Fruit fly (Drosophila melanogaster) whole organism, embryonic: Measurements from ENCODE around the gene Datp.

Source experiments
- BtbVII ChIP-seq: fragments of 200-800 bp; sonication (Bioruptor generic); optimal IDR thresholded peaks from 3 replicates; lab custom pipeline; 2017; ENCODE audit warnings: missing biosample characterization, mild to moderate bottlenecking, missing genetic modification characterization
- CG11456 ChIP-seq: fragments of 200-800 bp; sonication (Bioruptor generic); IDR thresholded peaks from 3 replicates; pipeline ENCODE4 v1.3.6; 2022; ENCODE audit warnings: missing biosample characterization, missing genetic modification characterization
- CG12236 ChIP-seq: fragments of 200-800 bp; sonication (Bioruptor generic); optimal IDR thresholded peaks from 2 replicates; lab custom pipeline; 2016; ENCODE audit warnings: missing biosample characterization, missing genetic modification characterization
- CG12744 ChIP-seq: fragments of 200-800 bp; sonication (Bioruptor generic); optimal IDR thresholded peaks from 2 replicates; lab custom pipeline; 2016; ENCODE audit warnings: missing biosample characterization, missing genetic modification characterization
- CG12769 ChIP-seq: fragments of 200-800 bp; sonication (Bioruptor generic); optimal IDR thresholded peaks from 2 replicates; lab custom pipeline; 2019; ENCODE audit warnings: missing biosample characterization, mild to moderate bottlenecking, missing genetic modification characterization, moderate library complexity
- CG15479 ChIP-seq: fragments of 200-800 bp; sonication (Bioruptor generic); optimal IDR thresholded peaks from 3 replicates; lab custom pipeline; 2019; ENCODE audit warnings: missing biosample characterization, mild to moderate bottlenecking, missing genetic modification characterization, moderate library complexity
- CG1832 ChIP-seq: fragments of 200-800 bp; sonication (Bioruptor generic); optimal IDR thresholded peaks from 2 replicates; lab custom pipeline; 2017; ENCODE audit warnings: missing biosample characterization, mild to moderate bottlenecking, missing genetic modification characterization, inconsistent platforms
- CG3726 ChIP-seq: fragments of 200-800 bp; sonication (Bioruptor generic); IDR thresholded peaks from 3 replicates; pipeline ENCODE4, ENCODE4 v1.3.6; 2022; ENCODE audit warnings: missing biosample characterization, missing genetic modification characterization
- CG3847 ChIP-seq: fragments of 200-800 bp; sonication (Bioruptor generic); IDR thresholded peaks from 2 replicates; pipeline ENCODE4 v1.3.6; 2022; ENCODE audit warnings: missing biosample characterization, missing genetic modification characterization
- CG42726 ChIP-seq: fragments of 200-800 bp; sonication (Bioruptor generic); IDR thresholded peaks from 2 replicates; pipeline ENCODE4 v1.3.6; 2022; ENCODE audit warnings: missing biosample characterization, missing genetic modification characterization; ENCODE audit not compliant: partially characterized antibody
- CG4282 ChIP-seq: fragments of 200-800 bp; sonication (Bioruptor generic); optimal IDR thresholded peaks from 2 replicates; lab custom pipeline; 2016; ENCODE audit warnings: missing biosample characterization, missing genetic modification characterization
- CG5245 ChIP-seq: fragments of 200-800 bp; sonication (Bioruptor generic); optimal IDR thresholded peaks from 3 replicates; lab custom pipeline; 2016; ENCODE audit warnings: missing biosample characterization, missing genetic modification characterization
- CG5953 ChIP-seq: fragments of 200-800 bp; sonication (Bioruptor generic); IDR thresholded peaks from 2 replicates; pipeline ENCODE4 v1.3.6; 2022; ENCODE audit warnings: missing biosample characterization, missing genetic modification characterization
- CG8478 ChIP-seq: fragments of >200 bp; optimal IDR thresholded peaks from 2 replicates; lab custom pipeline; 2018
- Mes4 ChIP-seq: fragments of 200-800 bp; sonication (Bioruptor generic); optimal IDR thresholded peaks from 2 replicates; lab custom pipeline; 2016; ENCODE audit warnings: missing biosample characterization, missing genetic modification characterization
- NK7.1 ChIP-seq: fragments of 200-800 bp; sonication (Bioruptor generic); optimal IDR thresholded peaks from 3 replicates; lab custom pipeline; 2016; ENCODE audit warnings: missing biosample characterization, missing genetic modification characterization
- Oli ChIP-seq: fragments of 200-800 bp; sonication (Bioruptor generic); optimal IDR thresholded peaks from 2 replicates; lab custom pipeline; 2018; ENCODE audit warnings: missing biosample characterization, mild to moderate bottlenecking, missing genetic modification characterization, moderate library complexity
- Opbp ChIP-seq: fragments of 200-800 bp; sonication (Bioruptor generic); IDR thresholded peaks from 3 replicates; pipeline ENCODE4 v1.3.6; 2022; ENCODE audit warnings: missing biosample characterization, missing genetic modification characterization; ENCODE audit not compliant: partially characterized antibody
- Rx ChIP-seq: fragments of 200-800 bp; sonication (Bioruptor generic); IDR thresholded peaks from 2 replicates; pipeline ENCODE4 v1.3.6; 2022; ENCODE audit warnings: missing biosample characterization, missing genetic modification characterization
- Sox102F ChIP-seq: fragments of 200-800 bp; sonication (Bioruptor generic); optimal IDR thresholded peaks from 2 replicates; lab custom pipeline; 2018; ENCODE audit warnings: missing biosample characterization, mild to moderate bottlenecking, missing genetic modification characterization, moderate library complexity
- Tbp ChIP-seq: fragments of >200 bp; optimal IDR thresholded peaks from 2 replicates; lab custom pipeline; 2018; ENCODE audit warnings: missing biosample characterization, missing genetic modification characterization
- Usf ChIP-seq: fragments of 200-800 bp; sonication (Bioruptor generic); optimal IDR thresholded peaks from 2 replicates; lab custom pipeline; 2017; ENCODE audit warnings: missing genotype, missing biosample characterization, missing genetic modification characterization
- ash1 ChIP-seq: fragments of 200-800 bp; sonication (Bioruptor generic); optimal IDR thresholded peaks from 2 replicates; lab custom pipeline; 2018; ENCODE audit warnings: missing biosample characterization, mild to moderate bottlenecking, missing genetic modification characterization
- bowl ChIP-seq: fragments of 200-800 bp; sonication (Bioruptor generic); IDR thresholded peaks from 2 replicates; pipeline ENCODE4 v1.3.6; 2022; ENCODE audit warnings: missing biosample characterization, missing genetic modification characterization
- br ChIP-seq: fragments of >200 bp; optimal IDR thresholded peaks from 2 replicates; lab custom pipeline; 2017
- cas ChIP-seq: fragments of 200-800 bp; sonication (Bioruptor generic); IDR thresholded peaks from 2 replicates; pipeline ENCODE4 v1.3.6; 2022; ENCODE audit warnings: missing biosample characterization, missing genetic modification characterization
- ci ChIP-seq: fragments of 200-800 bp; sonication (Bioruptor generic); IDR thresholded peaks from 3 replicates; pipeline ENCODE4 v1.3.6; 2022; ENCODE audit warnings: missing biosample characterization, missing genetic modification characterization
- dm ChIP-seq: fragments of 200-800 bp; sonication (Bioruptor generic); optimal IDR thresholded peaks from 3 replicates; lab custom pipeline; 2016; ENCODE audit warnings: missing biosample characterization, missing genetic modification characterization
- emc ChIP-seq: fragments of 200-800 bp; sonication (Bioruptor generic); optimal IDR thresholded peaks from 2 replicates; lab custom pipeline; 2016; ENCODE audit warnings: missing biosample characterization, missing genetic modification characterization
- ems ChIP-seq: fragments of 200-800 bp; sonication (Bioruptor generic); optimal IDR thresholded peaks from 3 replicates; lab custom pipeline; 2016; ENCODE audit warnings: missing biosample characterization, missing genetic modification characterization
- en ChIP-seq: fragments of 200-800 bp; sonication (Bioruptor generic); optimal IDR thresholded peaks from 2 replicates; lab custom pipeline; 2016; ENCODE audit warnings: missing biosample characterization, missing genetic modification characterization
- fd3F ChIP-seq: fragments of 200-800 bp; sonication (Bioruptor generic); optimal IDR thresholded peaks from 2 replicates; lab custom pipeline; 2018; ENCODE audit warnings: missing biosample characterization, mild to moderate bottlenecking, missing genetic modification characterization, moderate library complexity
- fd96Cb ChIP-seq: fragments of 200-800 bp; sonication (Bioruptor generic); optimal IDR thresholded peaks from 2 replicates; lab custom pipeline; 2018; ENCODE audit warnings: missing biosample characterization, mild to moderate bottlenecking, missing genetic modification characterization, moderate library complexity
- ftz-f1 ChIP-seq: fragments of 200-800 bp; sonication (Bioruptor generic); optimal IDR thresholded peaks from 2 replicates; lab custom pipeline; 2016; ENCODE audit warnings: missing biosample characterization, missing genetic modification characterization
- gcm ChIP-seq: fragments of 200-800 bp; sonication (Bioruptor generic); optimal IDR thresholded peaks from 2 replicates; lab custom pipeline; 2019; ENCODE audit warnings: missing biosample characterization, mild to moderate bottlenecking, missing genetic modification characterization, moderate library complexity
- gfzf ChIP-seq: fragments of 200-800 bp; sonication (Bioruptor generic); optimal IDR thresholded peaks from 2 replicates; lab custom pipeline; 2016; ENCODE audit warnings: missing biosample characterization, mild to moderate bottlenecking, missing genetic modification characterization, moderate library complexity
- grn ChIP-seq: fragments of 200-800 bp; sonication (Bioruptor generic); optimal IDR thresholded peaks from 3 replicates; lab custom pipeline; 2017; ENCODE audit warnings: missing biosample characterization, missing genetic modification characterization
- h ChIP-seq: fragments of >200 bp; optimal IDR thresholded peaks from 2 replicates; lab custom pipeline; 2017
- hb ChIP-seq: fragments of 200-800 bp; sonication (Bioruptor generic); IDR thresholded peaks from 3 replicates; pipeline ENCODE4 v1.3.6; 2022; ENCODE audit warnings: missing biosample characterization, missing genetic modification characterization; ENCODE audit not compliant: partially characterized antibody
- ind ChIP-seq: fragments of 200-800 bp; sonication (Bioruptor generic); optimal IDR thresholded peaks from 3 replicates; lab custom pipeline; 2016; ENCODE audit warnings: missing biosample characterization, missing genetic modification characterization
- luna ChIP-seq: fragments of 200-800 bp; sonication (Bioruptor generic); optimal IDR thresholded peaks from 2 replicates; lab custom pipeline; 2016; ENCODE audit warnings: missing biosample characterization, missing genetic modification characterization
- nerfin-2 ChIP-seq: fragments of 200-800 bp; sonication (Bioruptor generic); IDR thresholded peaks from 2 replicates; pipeline ENCODE4 v1.3.6; 2022; ENCODE audit warnings: missing biosample characterization, missing genetic modification characterization; ENCODE audit not compliant: partially characterized antibody
- nom ChIP-seq: fragments of 200-800 bp; sonication (Bioruptor generic); optimal IDR thresholded peaks from 2 replicates; lab custom pipeline; 2017; ENCODE audit warnings: missing biosample characterization, missing genetic modification characterization, mild to moderate bottlenecking, moderate library complexity, missing genetic modification reagents
- onecut ChIP-seq: fragments of 200-800 bp; sonication (Bioruptor generic); IDR thresholded peaks from 2 replicates; pipeline ENCODE4 v1.3.6; 2022; ENCODE audit warnings: missing biosample characterization, missing genetic modification characterization
- otp ChIP-seq: fragments of 200-800 bp; sonication (Bioruptor generic); IDR thresholded peaks from 3 replicates; pipeline ENCODE4, ENCODE4 v1.3.6; 2022; ENCODE audit warnings: missing biosample characterization, missing genetic modification characterization
- pnt ChIP-seq: fragments of 200-800 bp; sonication (Bioruptor generic); optimal IDR thresholded peaks from 3 replicates; lab custom pipeline; 2016; ENCODE audit warnings: missing biosample characterization, missing genetic modification characterization
- ranshi ChIP-seq: fragments of 200-800 bp; sonication (Bioruptor generic); IDR thresholded peaks from 2 replicates; pipeline ENCODE4 v1.3.6; 2022; ENCODE audit warnings: missing biosample characterization, missing genetic modification characterization
- scrt ChIP-seq: fragments of 200-800 bp; sonication (Bioruptor generic); optimal IDR thresholded peaks from 2 replicates; lab custom pipeline; 2018; ENCODE audit warnings: missing biosample characterization, mild to moderate bottlenecking, missing genetic modification characterization, moderate library complexity
- usp ChIP-seq: fragments of >200 bp; optimal IDR thresholded peaks from 2 replicates; lab custom pipeline; 2017; ENCODE audit warnings: missing biosample characterization, missing genetic modification characterization
- vnd ChIP-seq: fragments of 200-800 bp; sonication (Bioruptor generic); IDR thresholded peaks from 3 replicates; pipeline ENCODE4 v1.3.6; 2022; ENCODE audit warnings: missing biosample characterization, missing genetic modification characterization; ENCODE audit not compliant: partially characterized antibody

The Datp gene

DNA sequence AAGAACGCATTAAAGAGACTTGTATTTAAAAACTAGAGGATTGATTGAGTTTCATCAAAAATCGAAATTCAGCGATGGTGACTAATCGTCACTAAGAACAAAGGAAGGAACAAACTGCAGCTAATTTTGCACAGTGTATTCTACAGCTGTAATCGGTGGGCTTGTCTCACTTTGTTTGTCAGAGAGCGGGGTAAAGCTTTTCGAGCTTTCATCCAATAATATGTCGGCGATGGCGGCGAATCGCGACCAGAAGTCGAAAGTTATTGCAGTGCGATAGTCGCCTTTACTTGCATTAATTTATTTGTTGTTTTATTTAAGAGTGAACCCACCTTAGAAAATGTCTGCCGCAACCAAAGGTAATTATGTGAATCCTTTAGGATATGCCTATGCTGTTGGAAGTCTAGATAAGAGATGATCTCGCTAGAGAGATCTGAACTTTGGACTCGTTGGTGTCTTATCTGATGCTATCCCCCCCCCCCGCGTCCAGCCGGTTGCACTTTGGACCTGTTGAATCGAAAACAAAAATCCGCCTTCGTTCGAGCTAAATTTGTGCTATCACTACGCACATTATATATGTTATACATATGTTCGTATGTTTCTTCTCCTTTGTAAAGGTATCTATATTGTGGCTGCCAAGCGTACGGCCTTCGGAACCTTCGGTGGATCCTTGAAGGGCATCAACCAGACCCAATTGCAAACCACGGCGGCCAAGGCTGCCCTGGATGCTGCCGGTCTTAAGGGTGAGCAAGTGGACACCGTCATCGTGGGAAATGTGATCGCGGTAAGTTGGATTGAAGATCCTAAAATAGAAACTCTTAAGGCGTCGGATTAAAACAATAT, 23.4 kb downstream of the Datp start, which contains the start of gene yip2 (continued):
- TF ChIP-seq gcm (GFP tag; lab: Kevin White, UChicago): peak; percentile 57
- TF ChIP-seq Usf (GFP tag; lab: Kevin White, UChicago): peak; percentile 0
- TF ChIP-seq gfzf (GFP tag; lab: Kevin White, UChicago): no peak
- no peak for TF ChIP-seq CG42726 (GFP tag; lab: Robert Waterston, UW)
- TF ChIP-seq grn (GFP tag; lab: Kevin White, UChicago): peak; percentile 78
- no peak for TF ChIP-seq h (lab: Kevin White, UChicago)
- peak; percentile 42; the same call in 1 of the 2 replicates for TF ChIP-seq CG3847 (GFP tag; lab: Robert Waterston, UW)
- TF ChIP-seq nom: peak; percentile 100
- TF ChIP-seq en: no peak
- peak; percentile 7 for TF ChIP-seq CG12744
- no peak for TF ChIP-seq CG5245 (GFP tag; lab: Kevin White, UChicago)
- TF ChIP-seq NK7.1: no peak
- peak; percentile 1 for TF ChIP-seq fd96Cb (tag; lab: Kevin White, UChicago)
- TF ChIP-seq ftz-f1: no peak
- peak; percentile 74 for TF ChIP-seq CG12769
- TF ChIP-seq Opbp: no peak
- peak; percentile 41 for TF ChIP-seq fd3F (GFP tag; lab: Kevin White, UChicago)
- no peak for TF ChIP-seq br (lab: Kevin White, UChicago)
- no peak for TF ChIP-seq Rx (GFP tag; lab: Robert Waterston, UW)
- peak; percentile 51 for TF ChIP-seq scrt (GFP tag; lab: Kevin White, UChicago)
- TF ChIP-seq usp: no peak
- no peak for TF ChIP-seq CG15479 (GFP tag; lab: Kevin White, UChicago)
- TF ChIP-seq CG12236: peak; percentile 17
- no peak for TF ChIP-seq CG5953 (GFP tag; lab: Robert Waterston, UW)
- no peak for TF ChIP-seq CG8478 (lab: Kevin White, UChicago)
- no peak for TF ChIP-seq hb (GFP tag; lab: Robert Waterston, UW)
- TF ChIP-seq pnt (GFP tag; lab: Kevin White, UChicago): no peak
- TF ChIP-seq BtbVII (GFP tag; lab: Kevin White, UChicago): peak; percentile 71
- peak; percentile 56; the same call in 1 of the 2 replicates for TF ChIP-seq ranshi (GFP tag; lab: Robert Waterston, UW)
- no peak for TF ChIP-seq CG1832 (GFP tag; lab: Kevin White, UChicago)
- no peak for TF ChIP-seq ash1 (GFP tag; lab: Kevin White, UChicago)
- TF ChIP-seq Oli: peak; percentile 49
- TF ChIP-seq otp: peak; percentile 53; the same call in 1 of the 3 replicates
- peak; percentile 36 for TF ChIP-seq CG4282 (GFP tag; lab: Kevin White, UChicago)
- TF ChIP-seq dm (GFP tag; lab: Kevin White, UChicago): no peak
- TF ChIP-seq CG11456 (GFP tag; lab: Robert Waterston, UW): peak; percentile 63; the same call in 2 of the 3 replicates
- no peak for TF ChIP-seq Tbp (GFP tag; lab: Kevin White, UChicago)
- TF ChIP-seq cas (GFP tag; lab: Robert Waterston, UW): 0 out of 2 replicates have a peak, but pooled peaks have one; percentile 10
- TF ChIP-seq vnd (GFP tag; lab: Robert Waterston, UW): no peak
- no peak for TF ChIP-seq emc (GFP tag; lab: Kevin White, UChicago)
- TF ChIP-seq Sox102F (GFP tag; lab: Kevin White, UChicago): peak; percentile 74
- peak; percentile 17 for TF ChIP-seq ems (GFP tag; lab: Kevin White, UChicago)
- peak; percentile 61 for TF ChIP-seq ind
- TF ChIP-seq ci: peak; percentile 93
- TF ChIP-seq Mes4 (GFP tag; lab: Kevin White, UChicago): peak; percentile 20
- no peak for TF ChIP-seq nerfin-2 (GFP tag; lab: Robert Waterston, UW)
- no peak for TF ChIP-seq luna (GFP tag; lab: Kevin White, UChicago)
- TF ChIP-seq bowl (GFP tag; lab: Robert Waterston, UW): no peak; the same call in 1 of the 2 replicates
- TF ChIP-seq onecut (GFP tag; lab: Robert Waterston, UW): peak; percentile 58
- no peak for TF ChIP-seq CG3726 (GFP tag; lab: Robert Waterston, UW)
